Fruit fly (Drosophila melanogaster) whole organism, embryonic: ENCODE measurements around the gene east.
A peak's percentile ranks its signal among the peaks of the same experiment; 100 is the strongest.

Experiments used
- ATbp ChIP-seq: fragments of 200-800 bp; sonication (Bioruptor generic); optimal IDR thresholded peaks from 2 replicates; lab custom pipeline; 2017; ENCODE audit warnings: missing biosample characterization, mild to moderate bottlenecking, missing genetic modification characterization, missing genetic modification reagents
- CG10209 ChIP-seq: fragments of 200-800 bp; sonication (Bioruptor generic); optimal IDR thresholded peaks from 3 replicates; lab custom pipeline; 2017; ENCODE audit warnings: missing biosample characterization, mild to moderate bottlenecking, missing genetic modification characterization, missing genetic modification reagents
- CG10462 ChIP-seq: fragments of 200-800 bp; sonication (Bioruptor generic); optimal IDR thresholded peaks from 2 replicates; lab custom pipeline; 2016; ENCODE audit warnings: missing biosample characterization, missing genetic modification characterization
- CG10543 ChIP-seq: fragments of 200-800 bp; sonication (Bioruptor generic); optimal IDR thresholded peaks from 3 replicates; lab custom pipeline; 2017; ENCODE audit warnings: missing biosample characterization, mild to moderate bottlenecking, missing genetic modification characterization, moderate library complexity
- CG10565 ChIP-seq: fragments of 200-800 bp; sonication (Bioruptor generic); optimal IDR thresholded peaks from 3 replicates; lab custom pipeline; 2016; ENCODE audit warnings: missing biosample characterization, mild to moderate bottlenecking, missing genetic modification characterization
- CG11456 ChIP-seq: fragments of 200-800 bp; sonication (Bioruptor generic); IDR thresholded peaks from 3 replicates; pipeline ENCODE4 v1.3.6; 2022; ENCODE audit warnings: missing biosample characterization, missing genetic modification characterization
- CG11504 ChIP-seq: fragments of 200-800 bp; sonication (Bioruptor generic); optimal IDR thresholded peaks from 3 replicates; lab custom pipeline; 2019; ENCODE audit warnings: missing biosample characterization, mild to moderate bottlenecking, missing genetic modification characterization, moderate library complexity
- CG12071 ChIP-seq: fragments of 200-800 bp; sonication (Bioruptor generic); optimal IDR thresholded peaks from 3 replicates; lab custom pipeline; 2018; ENCODE audit warnings: missing biosample characterization, mild to moderate bottlenecking, missing genetic modification characterization
- CG12104 ChIP-seq: fragments of 200-800 bp; sonication (Bioruptor generic); optimal IDR thresholded peaks from 3 replicates; lab custom pipeline; 2016; ENCODE audit warnings: missing biosample characterization, missing genetic modification characterization
- CG13424 ChIP-seq: fragments of 200-800 bp; sonication (Bioruptor generic); optimal IDR thresholded peaks from 2 replicates; lab custom pipeline; 2019; ENCODE audit warnings: missing biosample characterization, mild to moderate bottlenecking, missing genetic modification characterization, moderate library complexity
- CG14710 ChIP-seq: fragments of 200-800 bp; sonication (Bioruptor generic); optimal IDR thresholded peaks from 3 replicates; lab custom pipeline; 2019; ENCODE audit warnings: missing biosample characterization, mild to moderate bottlenecking, missing genetic modification characterization, moderate library complexity
- CG16815 ChIP-seq: fragments of 200-800 bp; sonication (Bioruptor generic); optimal IDR thresholded peaks from 3 replicates; lab custom pipeline; 2017; ENCODE audit warnings: missing biosample characterization, mild to moderate bottlenecking, missing genetic modification characterization
- CG16863 ChIP-seq: fragments of 200-800 bp; sonication (Bioruptor generic); optimal IDR thresholded peaks from 3 replicates; lab custom pipeline; 2016; ENCODE audit warnings: missing biosample characterization, missing genetic modification characterization
- CG17359 ChIP-seq: fragments of 200-800 bp; sonication (Bioruptor generic); optimal IDR thresholded peaks from 3 replicates; lab custom pipeline; 2018; ENCODE audit warnings: missing biosample characterization, mild to moderate bottlenecking, missing genetic modification characterization, moderate library complexity
- CG18476 ChIP-seq: fragments of 200-800 bp; sonication (Bioruptor generic); optimal IDR thresholded peaks from 2 replicates; lab custom pipeline; 2016; ENCODE audit warnings: missing biosample characterization, mild to moderate bottlenecking, missing genetic modification characterization
- CG18619 ChIP-seq: fragments of 200-800 bp; sonication (Bioruptor generic); optimal IDR thresholded peaks from 3 replicates; lab custom pipeline; 2017; ENCODE audit warnings: missing biosample characterization, mild to moderate bottlenecking, missing genetic modification characterization
- CG2116 ChIP-seq: fragments of 200-800 bp; sonication (Bioruptor generic); optimal IDR thresholded peaks from 3 replicates; lab custom pipeline; 2018; ENCODE audit warnings: missing biosample characterization, mild to moderate bottlenecking, missing genetic modification characterization
- CG2875 ChIP-seq: fragments of 200-800 bp; sonication (Bioruptor generic); optimal IDR thresholded peaks from 2 replicates; lab custom pipeline; 2017; ENCODE audit warnings: missing biosample characterization, mild to moderate bottlenecking, missing genetic modification characterization, missing genetic modification reagents
- CG32772 ChIP-seq: fragments of 200-800 bp; sonication (Bioruptor generic); IDR thresholded peaks from 2 replicates; pipeline ENCODE4 v1.3.6; 2022; ENCODE audit warnings: missing biosample characterization, missing genetic modification characterization
- CG33213 ChIP-seq: fragments of 200-800 bp; sonication (Bioruptor generic); optimal IDR thresholded peaks from 3 replicates; lab custom pipeline; 2016; ENCODE audit warnings: missing biosample characterization, missing genetic modification characterization
- CG3995 ChIP-seq: fragments of 200-800 bp; sonication (Bioruptor generic); optimal IDR thresholded peaks from 3 replicates; lab custom pipeline; 2016; ENCODE audit warnings: missing biosample characterization, missing genetic modification characterization
- CG42726 ChIP-seq: fragments of 200-800 bp; sonication (Bioruptor generic); IDR thresholded peaks from 2 replicates; pipeline ENCODE4 v1.3.6; 2022; ENCODE audit warnings: missing biosample characterization, missing genetic modification characterization; ENCODE audit not compliant: partially characterized antibody
- CG4820 ChIP-seq: fragments of 200-800 bp; sonication (Bioruptor generic); optimal IDR thresholded peaks from 3 replicates; lab custom pipeline; 2016; ENCODE audit warnings: missing biosample characterization, missing genetic modification characterization
- CG8089 ChIP-seq: fragments of 200-800 bp; sonication (Bioruptor generic); optimal IDR thresholded peaks from 3 replicates; lab custom pipeline; 2016; ENCODE audit warnings: missing biosample characterization, missing genetic modification characterization
- CG9727 ChIP-seq: fragments of 200-800 bp; sonication (Bioruptor generic); optimal IDR thresholded peaks from 3 replicates; lab custom pipeline; 2017; ENCODE audit warnings: missing biosample characterization, mild to moderate bottlenecking, missing genetic modification characterization
- CG9817 ChIP-seq: fragments of 200-800 bp; sonication (Bioruptor generic); optimal IDR thresholded peaks from 2 replicates; lab custom pipeline; 2018; ENCODE audit warnings: missing biosample characterization, mild to moderate bottlenecking, missing genetic modification characterization, moderate library complexity
- D19A ChIP-seq: fragments of 200-800 bp; optimal IDR thresholded peaks from 3 replicates; lab custom pipeline; 2019; ENCODE audit warnings: missing biosample characterization, mild to moderate bottlenecking, missing genetic modification characterization, moderate library complexity
- Dref ChIP-seq: fragments of 200-800 bp; sonication (Bioruptor generic); IDR thresholded peaks from 2 replicates; pipeline ENCODE4 v1.3.6; 2022; ENCODE audit warnings: missing biosample characterization, missing genetic modification characterization
- Ets65A ChIP-seq: fragments of 200-800 bp; sonication (Bioruptor generic); peaks from one replicate; lab custom pipeline; 2016; ENCODE audit warnings: missing biosample characterization, missing genetic modification characterization
- HLH4C ChIP-seq: fragments of 200-800 bp; sonication (Bioruptor generic); IDR thresholded peaks from 3 replicates; pipeline ENCODE4 v1.3.6; 2022; ENCODE audit warnings: missing biosample characterization, missing genetic modification characterization; ENCODE audit not compliant: partially characterized antibody
- Lim3 ChIP-seq: fragments of 200-800 bp; sonication (Bioruptor generic); IDR thresholded peaks from 2 replicates; pipeline ENCODE4 v1.3.6; 2022; ENCODE audit warnings: missing biosample characterization, missing genetic modification characterization
- Ravus ChIP-seq: fragments of 200-800 bp; sonication (Bioruptor generic); IDR thresholded peaks from 2 replicates; pipeline ENCODE4 v1.3.6; 2022; ENCODE audit warnings: missing biosample characterization, missing genetic modification characterization
- Side ChIP-seq: fragments of 200-800 bp; sonication (Bioruptor generic); optimal IDR thresholded peaks from 2 replicates; lab custom pipeline; 2016; ENCODE audit warnings: missing biosample characterization, missing genetic modification characterization
- Spps ChIP-seq: fragments of 200-800 bp; sonication (Bioruptor generic); optimal IDR thresholded peaks from 2 replicates; lab custom pipeline; 2018; ENCODE audit warnings: missing biosample characterization, mild to moderate bottlenecking, missing genetic modification characterization
- ato ChIP-seq: fragments of 200-800 bp; sonication (Bioruptor generic); IDR thresholded peaks from 2 replicates; pipeline ENCODE4 v1.3.6; 2022; ENCODE audit warnings: missing biosample characterization, missing genetic modification characterization; ENCODE audit not compliant: partially characterized antibody
- chinmo ChIP-seq: fragments of 200-800 bp; sonication (Bioruptor generic); IDR thresholded peaks from 4 replicates; pipeline ENCODE4 v1.3.6; 2022; ENCODE audit warnings: missing biosample characterization, missing genetic modification characterization; ENCODE audit not compliant: partially characterized antibody
- crol ChIP-seq: fragments of 200-800 bp; sonication (Bioruptor generic); IDR thresholded peaks from 2 replicates; pipeline ENCODE4 v1.3.6; 2022; ENCODE audit warnings: missing biosample characterization, missing genetic modification characterization
- dimm ChIP-seq: fragments of 200-800 bp; sonication (Bioruptor generic); IDR thresholded peaks from 2 replicates; pipeline ENCODE4 v1.3.6; 2022; ENCODE audit warnings: missing biosample characterization, missing genetic modification characterization
- en ChIP-seq: fragments of 200-800 bp; sonication (Bioruptor generic); optimal IDR thresholded peaks from 2 replicates; lab custom pipeline; 2016; ENCODE audit warnings: missing biosample characterization, missing genetic modification characterization
- exex ChIP-seq: fragments of 200-800 bp; sonication (Bioruptor generic); optimal IDR thresholded peaks from 4 replicates; lab custom pipeline; 2018; ENCODE audit warnings: missing biosample characterization, mild to moderate bottlenecking, missing genetic modification characterization, moderate library complexity
- jing ChIP-seq: fragments of 200-800 bp; sonication (Bioruptor generic); optimal IDR thresholded peaks from 2 replicates; lab custom pipeline; 2018; ENCODE audit warnings: missing biosample characterization, mild to moderate bottlenecking, missing genetic modification characterization
- kah ChIP-seq: fragments of 200-800 bp; sonication (Bioruptor generic); optimal IDR thresholded peaks from 2 replicates; lab custom pipeline; 2018; ENCODE audit warnings: missing biosample characterization, mild to moderate bottlenecking, missing genetic modification characterization
- lola ChIP-seq, 3 experiments: fragments of >200 bp in 2 of 3; fragments of 200-800 bp in 1 of 3; sonication (Bioruptor generic) in 1 of 3; optimal IDR thresholded peaks; 2 replicates each; lab custom pipeline; 2017 to 2019; ENCODE audit warnings: missing biosample characterization in 3 of 3, missing genetic modification characterization in 3 of 3, mild to moderate bottlenecking in 1 of 3, moderate library complexity in 1 of 3
- mld ChIP-seq: fragments of 200-800 bp; sonication (Bioruptor generic); IDR thresholded peaks from 3 replicates; pipeline ENCODE4 v1.3.6; 2022; ENCODE audit warnings: missing biosample characterization, missing genetic modification characterization; ENCODE audit not compliant: partially characterized antibody
- prd ChIP-seq, 3 experiments: fragments of >200 bp in 2 of 3; fragments of 200-800 bp in 1 of 3; sonication (Bioruptor generic) in 1 of 3; optimal IDR thresholded peaks in 2 of 3; IDR thresholded peaks in 1 of 3; 2 replicates in 2 of 3; 3 replicates in 1 of 3; pipeline versions ENCODE4 v1.3.6 to Lab custom; 2017 to 2022; ENCODE audit warnings: missing biosample characterization in 1 of 3, missing genetic modification characterization in 1 of 3
- repo ChIP-seq: fragments of 200-800 bp; sonication (Bioruptor generic); optimal IDR thresholded peaks from 2 replicates; lab custom pipeline; 2016; ENCODE audit warnings: missing biosample characterization, missing genetic modification characterization
- row ChIP-seq: fragments of 200-800 bp; sonication (Bioruptor generic); IDR thresholded peaks from 3 replicates; pipeline ENCODE4 v1.3.6; 2022; ENCODE audit warnings: missing biosample characterization, missing genetic modification characterization
- stwl ChIP-seq: fragments of 200-800 bp; sonication (Bioruptor generic); optimal IDR thresholded peaks from 3 replicates; lab custom pipeline; 2018; ENCODE audit warnings: missing biosample characterization, mild to moderate bottlenecking, missing genetic modification characterization, moderate library complexity

The east gene

DNA sequence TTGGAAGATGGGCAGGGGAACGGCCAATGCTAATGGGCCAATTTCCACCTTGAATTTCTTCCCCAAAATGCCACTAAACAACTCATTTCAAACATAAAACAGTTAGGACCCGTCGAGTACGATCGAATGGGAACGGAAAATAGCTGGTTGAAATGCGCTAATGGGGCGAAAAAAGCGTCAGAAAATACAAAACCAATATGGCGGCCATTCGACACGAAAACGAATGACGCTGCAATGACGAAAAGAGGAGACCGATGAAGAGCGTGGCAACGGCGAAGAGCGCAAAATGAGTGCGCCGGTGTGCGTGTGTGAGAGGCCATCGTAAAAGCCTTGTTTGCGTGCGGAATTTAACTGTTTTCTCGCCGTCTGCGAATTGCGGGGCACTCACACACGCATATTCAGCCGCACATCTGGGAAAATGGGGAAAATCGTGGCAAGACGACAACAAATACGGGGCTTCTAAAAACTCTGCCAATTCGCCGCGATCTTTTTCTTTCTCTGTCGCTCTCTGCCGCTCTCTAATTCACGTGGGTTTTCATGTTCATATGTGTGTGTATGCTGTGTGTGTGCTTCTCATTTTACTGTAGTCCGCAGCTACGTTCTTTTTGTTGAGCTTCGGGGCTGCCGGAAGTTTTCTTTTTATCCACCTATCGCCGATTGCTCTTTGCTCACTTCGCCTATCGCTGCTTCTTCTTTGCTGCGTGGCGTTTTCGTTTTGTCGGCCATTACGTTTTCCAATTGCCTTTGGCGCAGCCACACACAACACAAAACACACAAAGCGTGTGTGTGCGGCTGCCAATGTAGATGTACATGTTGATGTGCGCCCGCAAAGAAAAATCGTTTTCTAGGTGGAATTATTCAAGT, at the start of gene east (continued):
- TF ChIP-seq repo (GFP tag; lab: Kevin White, UChicago) (no peak), D19A (tag; lab: Kevin White, UChicago) (no peak), Lim3 (no peak), Spps (no peak), CG10543 (GFP tag; lab: Kevin White, UChicago) (peak; percentile 46), chinmo (peak; percentile 87; the same call in 3 of the 4 replicates), CG12071 (GFP tag; lab: Kevin White, UChicago) (no peak), prd (optimal IDR thresholded peaks at IDR 0.05; lab: Kevin White, UChicago) (no peak), prd (GFP tag; IDR thresholded peaks at IDR 0.05; lab: Robert Waterston, UW) (no peak), en (GFP tag; lab: Kevin White, UChicago) (no peak), crol (GFP tag; lab: Robert Waterston, UW) (peak; percentile 88; the same call in 1 of the 2 replicates), Ets65A (GFP tag; lab: Kevin White, UChicago) (no peak), CG9817 (no peak), CG13424 (tag; lab: Kevin White, UChicago) (no peak), CG2875 (no peak), jing (no peak), CG8089 (GFP tag; lab: Kevin White, UChicago) (no peak), CG16815 (GFP tag; lab: Kevin White, UChicago) (no peak), ATbp (no peak), CG10209 (GFP tag; lab: Kevin White, UChicago) (no peak), Ravus (GFP tag; lab: Robert Waterston, UW) (no peak), CG33213 (GFP tag; lab: Kevin White, UChicago) (no peak), CG4820 (GFP tag; lab: Kevin White, UChicago) (no peak), Dref (GFP tag; lab: Robert Waterston, UW) (no peak), CG16863 (no peak), mld (GFP tag; lab: Robert Waterston, UW) (no peak), lola (GFP tag; optimal IDR thresholded peaks at IDR 0.05; lab: Kevin White, UChicago) (no peak), HLH4C (GFP tag; lab: Robert Waterston, UW) (no peak), stwl (tag; lab: Kevin White, UChicago) (no peak), CG11456 (GFP tag; lab: Robert Waterston, UW) (no peak), ato (no peak), CG14710 (tag; lab: Kevin White, UChicago) (no peak), CG32772 (GFP tag; lab: Robert Waterston, UW) (no peak), CG12104 (GFP tag; lab: Kevin White, UChicago) (no peak), CG18619 (GFP tag; lab: Kevin White, UChicago) (no peak), CG10462 (GFP tag; lab: Kevin White, UChicago) (no peak), Side (GFP tag; lab: Kevin White, UChicago) (no peak), dimm (GFP tag; lab: Robert Waterston, UW) (no peak), CG17359 (tag; lab: Kevin White, UChicago) (no peak), CG11504 (no peak), CG9727 (GFP tag; lab: Kevin White, UChicago) (no peak), exex (tag; lab: Kevin White, UChicago) (no peak), row (GFP tag; lab: Robert Waterston, UW) (0 out of 3 replicates have a peak, but pooled peaks have one; percentile 17), CG18476 (no peak), CG2116 (GFP tag; lab: Kevin White, UChicago) (no peak), CG10565 (GFP tag; lab: Kevin White, UChicago) (no peak), CG3995 (GFP tag; lab: Kevin White, UChicago) (no peak), kah (GFP tag; lab: Kevin White, UChicago) (no peak), CG42726 (GFP tag; lab: Robert Waterston, UW) (no peak)
